Fruit fly (Drosophila melanogaster) whole organism, prepupa: ENCODE data around the gene Wee1.
A peak's percentile ranks its signal among the peaks of the same experiment; 100 is the strongest.

Experiments used
- Blimp-1 ChIP-seq: fragments of 200-800 bp; sonication (Bioruptor generic); optimal IDR thresholded peaks from 3 replicates; lab custom pipeline; 2017; ENCODE audit warnings: missing biosample characterization, missing genetic modification characterization, mild to moderate bottlenecking, moderate library complexity, missing genetic modification reagents
- CG10631 ChIP-seq: fragments of 200-800 bp; sonication (Bioruptor generic); optimal IDR thresholded peaks from 2 replicates; lab custom pipeline; 2016; ENCODE audit warnings: missing biosample characterization, missing genetic modification characterization
- CG11294 ChIP-seq: fragments of 200-800 bp; sonication (Bioruptor generic); IDR thresholded peaks from 2 replicates; pipeline ENCODE4 v1.3.6; 2022; ENCODE audit warnings: missing biosample characterization, missing genetic modification characterization
- CG11902 ChIP-seq: fragments of 200-800 bp; sonication (Bioruptor generic); optimal IDR thresholded peaks from 3 replicates; lab custom pipeline; 2016; ENCODE audit warnings: missing biosample characterization, missing genetic modification characterization
- CG15336 ChIP-seq: fragments of 200-800 bp; sonication (Bioruptor generic); IDR thresholded peaks from 2 replicates; pipeline ENCODE4 v1.3.6; 2022; ENCODE audit warnings: missing biosample characterization, missing genetic modification characterization
- CG1621 ChIP-seq: fragments of 200-800 bp; sonication (Bioruptor generic); optimal IDR thresholded peaks from 3 replicates; lab custom pipeline; 2018; ENCODE audit warnings: missing biosample characterization, mild to moderate bottlenecking, missing genetic modification characterization
- CG16779 ChIP-seq: fragments of 200-800 bp; sonication (Bioruptor generic); optimal IDR thresholded peaks from 3 replicates; lab custom pipeline; 2017; ENCODE audit warnings: missing biosample characterization, mild to moderate bottlenecking, missing genetic modification characterization
- CG34406 ChIP-seq: fragments of 200-800 bp; sonication (Bioruptor generic); optimal IDR thresholded peaks from 3 replicates; lab custom pipeline; 2016; ENCODE audit warnings: missing biosample characterization, missing genetic modification characterization
- CG3919 ChIP-seq: fragments of 200-800 bp; sonication (Bioruptor generic); optimal IDR thresholded peaks from 3 replicates; lab custom pipeline; 2016; ENCODE audit warnings: missing biosample characterization, missing genetic modification characterization
- CG6792 ChIP-seq: fragments of 200-800 bp; sonication (Bioruptor generic); optimal IDR thresholded peaks from 3 replicates; lab custom pipeline; 2016; ENCODE audit warnings: missing biosample characterization, missing genetic modification characterization
- CG6854 ChIP-seq: fragments of 200-800 bp; sonication (Bioruptor generic); optimal IDR thresholded peaks from 2 replicates; lab custom pipeline; 2017; ENCODE audit warnings: missing biosample characterization, mild to moderate bottlenecking, missing genetic modification characterization
- CG7368 ChIP-seq: fragments of 200-800 bp; sonication (Bioruptor generic); optimal IDR thresholded peaks from 3 replicates; lab custom pipeline; 2016; ENCODE audit warnings: missing biosample characterization, missing genetic modification characterization
- CG8319 ChIP-seq: fragments of 200-800 bp; sonication (Bioruptor generic); optimal IDR thresholded peaks from 3 replicates; lab custom pipeline; 2016; ENCODE audit warnings: missing biosample characterization, missing genetic modification characterization
- CG8632 ChIP-seq: fragments of 200-800 bp; sonication (Bioruptor generic); optimal IDR thresholded peaks from 3 replicates; lab custom pipeline; 2016; ENCODE audit warnings: missing biosample characterization, missing genetic modification characterization
- CG9139 ChIP-seq: fragments of 200-800 bp; sonication (Bioruptor generic); optimal IDR thresholded peaks from 3 replicates; lab custom pipeline; 2017; ENCODE audit warnings: missing biosample characterization, mild to moderate bottlenecking, missing genetic modification characterization
- Eip78C ChIP-seq: fragments of 200-800 bp; sonication (Bioruptor generic); peaks from one replicate; lab custom pipeline; 2016; ENCODE audit warnings: missing biosample characterization, missing genetic modification characterization
- Ets96B ChIP-seq: fragments of 200-800 bp; optimal IDR thresholded peaks from 2 replicates; lab custom pipeline; 2019; ENCODE audit warnings: missing biosample characterization, mild to moderate bottlenecking, missing genetic modification characterization, moderate library complexity
- Gug ChIP-seq: fragments of 200-800 bp; sonication (Bioruptor generic); IDR thresholded peaks from 2 replicates; pipeline ENCODE4 v1.3.6; 2022; ENCODE audit warnings: missing biosample characterization, missing genetic modification characterization
- Hr38 ChIP-seq: sonication (Bioruptor generic); optimal IDR thresholded peaks from 2 replicates; lab custom pipeline; 2016; ENCODE audit warnings: missing biosample characterization, missing genetic modification characterization
- Lpt ChIP-seq: fragments of 200-800 bp; sonication (Bioruptor generic); optimal IDR thresholded peaks from 3 replicates; lab custom pipeline; 2016; ENCODE audit warnings: missing biosample characterization, missing genetic modification characterization
- Met ChIP-seq: fragments of 200-800 bp; sonication (Bioruptor generic); optimal IDR thresholded peaks from 3 replicates; lab custom pipeline; 2016; ENCODE audit warnings: missing biosample characterization, missing genetic modification characterization
- Sox102F ChIP-seq: fragments of 200-800 bp; sonication (Bioruptor generic); optimal IDR thresholded peaks from 2 replicates; lab custom pipeline; 2016; ENCODE audit warnings: missing biosample characterization, mild to moderate bottlenecking, missing genetic modification characterization
- Sox14 ChIP-seq: fragments of 200-800 bp; sonication (Bioruptor generic); optimal IDR thresholded peaks from 3 replicates; lab custom pipeline; 2016; ENCODE audit warnings: missing biosample characterization, missing genetic modification characterization
- acj6 ChIP-seq: fragments of 200-800 bp; sonication (Bioruptor generic); optimal IDR thresholded peaks from 3 replicates; lab custom pipeline; 2016; ENCODE audit warnings: missing biosample characterization, missing genetic modification characterization
- cyc ChIP-seq: fragments of 200-800 bp; sonication (Bioruptor generic); optimal IDR thresholded peaks from 3 replicates; lab custom pipeline; 2016; ENCODE audit warnings: missing biosample characterization, missing genetic modification characterization
- dac ChIP-seq: fragments of 200-800 bp; sonication (Bioruptor generic); optimal IDR thresholded peaks from 2 replicates; lab custom pipeline; 2017; ENCODE audit warnings: missing biosample characterization, mild to moderate bottlenecking, missing genetic modification characterization
- dsx ChIP-seq: fragments of 200-800 bp; optimal IDR thresholded peaks from 3 replicates; lab custom pipeline; 2019; ENCODE audit warnings: missing biosample characterization, mild to moderate bottlenecking, missing genetic modification characterization, moderate library complexity; ENCODE audit not compliant: poor library complexity, severe bottlenecking
- esn ChIP-seq: fragments of 200-800 bp; sonication (Bioruptor generic); optimal IDR thresholded peaks from 2 replicates; lab custom pipeline; 2016; ENCODE audit warnings: missing biosample characterization, mild to moderate bottlenecking, missing genetic modification characterization, moderate library complexity
- fd59A ChIP-seq: fragments of 200-800 bp; sonication (Bioruptor generic); optimal IDR thresholded peaks from 2 replicates; lab custom pipeline; 2017; ENCODE audit warnings: missing biosample characterization, mild to moderate bottlenecking, missing genetic modification characterization, missing genetic modification reagents
- fd85E ChIP-seq: fragments of 200-800 bp; sonication (Bioruptor generic); optimal IDR thresholded peaks from 3 replicates; lab custom pipeline; 2016; ENCODE audit warnings: missing biosample characterization, missing genetic modification characterization
- lz ChIP-seq: fragments of 200-800 bp; sonication (Bioruptor generic); optimal IDR thresholded peaks from 3 replicates; lab custom pipeline; 2016; ENCODE audit warnings: missing biosample characterization, missing genetic modification characterization
- spab ChIP-seq: fragments of 200-800 bp; sonication (Bioruptor generic); optimal IDR thresholded peaks from 2 replicates; lab custom pipeline; 2017; ENCODE audit warnings: missing biosample characterization, mild to moderate bottlenecking, missing genetic modification characterization, missing genetic modification reagents
- ss ChIP-seq, 2 experiments: fragments of 200-800 bp; sonication (Bioruptor generic); optimal IDR thresholded peaks; 2 replicates in 1 of 2; 3 replicates in 1 of 2; lab custom pipeline; 2017 to 2018; ENCODE audit warnings: mild to moderate bottlenecking in 2 of 2, missing biosample characterization in 2 of 2, missing genetic modification characterization in 2 of 2, moderate library complexity in 1 of 2
- svp ChIP-seq: fragments of 200-800 bp; sonication (Bioruptor generic); peaks from one replicate; lab custom pipeline; 2016; ENCODE audit warnings: missing biosample characterization, missing genetic modification characterization
- vri ChIP-seq: fragments of 200-800 bp; sonication (Bioruptor generic); optimal IDR thresholded peaks from 3 replicates; lab custom pipeline; 2016; ENCODE audit warnings: missing biosample characterization, mild to moderate bottlenecking, missing genetic modification characterization

The Wee1 gene

dm6 chr2L:6921360-6922090 is 7.6 kb upstream of the Wee1 start (continued):
- no peak for TF ChIP-seq Lpt (GFP tag; lab: Kevin White, UChicago)
- TF ChIP-seq Hr38 (GFP tag; lab: Kevin White, UChicago), result no peak
- TF ChIP-seq CG15336 (GFP tag; lab: Robert Waterston, UW), result no peak
- no peak for TF ChIP-seq acj6 (GFP tag; lab: Kevin White, UChicago)
- no peak for TF ChIP-seq CG7368 (GFP tag; lab: Kevin White, UChicago)
- peak; percentile 34 for TF ChIP-seq Sox14 (GFP tag; lab: Kevin White, UChicago)
- no peak for TF ChIP-seq CG11294
- peak; percentile 26 for TF ChIP-seq esn (GFP tag; lab: Kevin White, UChicago)
- peak; percentile 22 for TF ChIP-seq lz
- TF ChIP-seq CG10631 (GFP tag; lab: Kevin White, UChicago), result no peak
- TF ChIP-seq CG6792 (GFP tag; lab: Kevin White, UChicago), result no peak
- TF ChIP-seq Eip78C (GFP tag; lab: Kevin White, UChicago), result peak; percentile 69
- peak in 1 of 2 experiments; percentile 45 for TF ChIP-seq ss (GFP tag; optimal IDR thresholded peaks at IDR 0.05; lab: Kevin White, UChicago)
- TF ChIP-seq spab (GFP tag; lab: Kevin White, UChicago), result no peak
- TF ChIP-seq dsx, result no peak
- TF ChIP-seq CG6854, result no peak
- TF ChIP-seq dac (GFP tag; lab: Kevin White, UChicago), result no peak

- TF ChIP-seq Sox102F (GFP tag; lab: Kevin White, UChicago), result no peak
- TF ChIP-seq Gug (GFP tag; lab: Robert Waterston, UW), result no peak
- TF ChIP-seq CG3919, result no peak
- no peak for TF ChIP-seq cyc (GFP tag; lab: Kevin White, UChicago)
- TF ChIP-seq CG34406 (GFP tag; lab: Kevin White, UChicago), result peak; percentile 14
- no peak for TF ChIP-seq CG8319 (GFP tag; lab: Kevin White, UChicago)
- no peak for TF ChIP-seq spab (GFP tag; lab: Kevin White, UChicago)
- TF ChIP-seq fd59A (GFP tag; lab: Kevin White, UChicago), result no peak
- TF ChIP-seq esn (GFP tag; lab: Kevin White, UChicago), result no peak
- TF ChIP-seq CG8632 (GFP tag; lab: Kevin White, UChicago), result no peak
- no peak for TF ChIP-seq CG10631 (GFP tag; lab: Kevin White, UChicago)
- no peak for TF ChIP-seq Met (GFP tag; lab: Kevin White, UChicago)
- no peak for TF ChIP-seq fd85E (GFP tag; lab: Kevin White, UChicago)
- peak; percentile 5 for TF ChIP-seq CG6854
- peak; percentile 31 for TF ChIP-seq Eip78C (GFP tag; lab: Kevin White, UChicago)
- TF ChIP-seq Ets96B (tag; lab: Kevin White, UChicago), result no peak
- TF ChIP-seq CG16779, result peak; percentile 22
- no peak for TF ChIP-seq Blimp-1 (GFP tag; lab: Kevin White, UChicago)
- TF ChIP-seq CG9139 (GFP tag; lab: Kevin White, UChicago), result no peak
- TF ChIP-seq dac (GFP tag; lab: Kevin White, UChicago), result no peak
- TF ChIP-seq vri (GFP tag; lab: Kevin White, UChicago), result no peak
- TF ChIP-seq CG11902 (GFP tag; lab: Kevin White, UChicago), result no peak
- no peak for TF ChIP-seq CG15336 (GFP tag; lab: Robert Waterston, UW)
Measured at dm6 chr2L:6920661-6921359, 6.9 kb upstream of the Wee1 start, which contains the start of gene Hrb27C. Gene Hrb27C (plus strand): TSS chr2L:6920704.

dm6 chr2L:6919850-6920660 is 6.1 kb upstream of the Wee1 start, which contains the start of gene x16:
Gene x16 (minus strand): TSS chr2L:6920210.
- peak; percentile 28 for TF ChIP-seq CG1621 (tag; lab: Kevin White, UChicago)
- peak; percentile 31 for TF ChIP-seq Eip78C (GFP tag; lab: Kevin White, UChicago)
- no peak for TF ChIP-seq Met (GFP tag; lab: Kevin White, UChicago)
- TF ChIP-seq svp (GFP tag; lab: Kevin White, UChicago), result peak; percentile 63
